Fruit fly (Drosophila melanogaster): Measurements from ENCODE around the gene CG14573.

DNA sequence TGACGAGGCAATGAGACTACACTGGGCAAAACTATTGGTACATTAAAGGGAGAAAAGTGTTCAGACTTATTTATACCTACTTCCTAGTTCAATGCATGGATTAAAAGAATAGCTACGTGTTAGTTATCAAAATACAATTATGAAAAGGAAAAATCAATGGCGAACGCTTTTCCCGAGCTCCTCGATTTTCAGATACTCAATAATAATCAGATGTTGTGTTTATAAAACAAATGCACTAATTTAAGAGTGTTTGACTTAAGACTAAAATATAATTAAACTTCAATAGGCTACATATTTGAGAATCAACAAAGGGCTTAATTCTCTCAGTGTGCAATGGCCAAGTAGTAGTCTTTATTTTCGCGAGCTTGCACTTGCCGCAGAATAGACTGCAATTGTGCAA, 17.9 kb upstream of the CG14573 start:
- TF ChIP-seq Nf-YC (tag; optimal IDR thresholded peaks at IDR 0.05) (no peak), dysf (GFP tag; IDR thresholded peaks at IDR 0.05) (no peak), Xrp1 (GFP tag; IDR thresholded peaks at IDR 0.05) (no peak), CG2875 (GFP tag; optimal IDR thresholded peaks at IDR 0.05) (no peak), slp2 (GFP tag; optimal IDR thresholded peaks at IDR 0.05) (no peak), CG10565 (GFP tag; optimal IDR thresholded peaks at IDR 0.05) (no peak), CG12219 (GFP tag; optimal IDR thresholded peaks at IDR 0.05) (no peak), CG2712 (tag; optimal IDR thresholded peaks at IDR 0.05) (no peak), az2 (GFP tag; optimal IDR thresholded peaks at IDR 0.05) (no peak), tgo (GFP tag; IDR thresholded peaks at IDR 0.05) (no peak), wor (GFP tag; IDR thresholded peaks at IDR 0.05) (no peak), CkIIα-i1 (GFP tag; IDR thresholded peaks at IDR 0.05) (no peak), CG10147 (GFP tag; optimal IDR thresholded peaks at IDR 0.05) (no peak)
